Fruit fly (Drosophila melanogaster): Measurements from ENCODE around the gene CG43693.

Gene CG43693

dm6 chr3L:11069764-11070163 lies 18.6 kb upstream of the CG43693 start, which contains the start of gene CG6310:
Gene CG6310 (minus strand): TSS chr3L:11069864.
- TF ChIP-seq noc (tag; optimal IDR thresholded peaks at IDR 0.05) = no peak

- no peak for TF ChIP-seq noc (tag; optimal IDR thresholded peaks at IDR 0.05)
These were observed 14.7 kb upstream of the CG43693 start for dm6 chr3L:11065850-11066249.

- TF ChIP-seq noc (tag; optimal IDR thresholded peaks at IDR 0.05) = peak; percentile 79
These were observed 13.5 kb upstream of the CG43693 start, which contains the start of the genes CG32075, CG45101 and SuUR for dm6 chr3L:11064689-11065088. Gene CG32075 (minus strand): TSS chr3L:11064941. Gene CG45101 (plus strand): TSS chr3L:11064991. Gene SuUR (plus strand): TSS chr3L:11064991.

DNA sequence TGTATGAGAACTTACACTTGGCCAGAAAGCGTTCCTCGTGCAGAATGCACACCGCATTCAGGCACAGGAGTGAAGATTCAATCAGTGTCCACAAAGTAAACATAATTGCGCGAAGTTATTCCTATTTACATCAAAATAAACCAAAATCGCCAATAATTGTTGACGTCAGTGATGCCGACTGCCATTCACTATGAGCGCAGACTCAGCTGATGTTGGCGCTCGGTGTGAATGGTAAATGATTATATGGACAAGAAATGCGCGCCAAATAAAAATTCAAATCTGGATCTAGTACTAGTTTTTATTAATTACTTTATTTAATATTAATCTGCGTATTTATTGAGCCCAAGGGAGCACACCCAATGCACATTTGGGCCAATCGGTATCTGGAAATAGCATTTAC lies 11.3 kb upstream of the CG43693 start, which contains the start of gene CG32069:
Gene CG32069, minus strand, starts transcription at position 174 of the 400 bp plus-strand sequence.
- no peak for TF ChIP-seq noc (tag; optimal IDR thresholded peaks at IDR 0.05)

DNA sequence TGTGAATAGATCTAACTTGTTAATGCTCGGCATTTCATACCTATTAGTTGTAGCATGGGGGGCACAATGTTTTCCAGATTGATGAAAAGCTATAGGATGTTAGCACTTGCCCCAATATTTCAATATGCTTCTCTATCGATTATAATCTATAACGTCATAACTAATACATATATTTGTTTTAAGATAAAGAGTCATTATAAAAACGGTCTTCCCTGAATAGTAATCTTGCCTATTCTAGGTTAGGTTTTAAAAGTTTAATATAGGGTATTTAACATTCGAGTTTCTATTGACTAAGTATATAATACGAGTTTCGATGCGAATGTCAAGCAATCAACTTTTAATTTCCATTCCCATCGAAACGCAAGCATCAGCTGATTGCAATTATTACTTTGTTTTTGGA lies 10.0 kb upstream of the CG43693 start, which contains the start of the genes CG6321 and Blos2:
Gene CG6321, minus strand, starts transcription at position 25 of the 400 bp plus-strand sequence.
Gene Blos2, plus strand, starts transcription at position 372 of the 400 bp plus-strand sequence.
- peak; percentile 83 for TF ChIP-seq noc (tag; optimal IDR thresholded peaks at IDR 0.05)

dm6 chr3L:11053843-11054242 lies 2.7 kb upstream of the CG43693 start, which contains the start of gene CG7888:
Gene CG7888 (plus strand): TSS chr3L:11054035.
- TF ChIP-seq noc (tag; optimal IDR thresholded peaks at IDR 0.05) = no peak

DNA sequence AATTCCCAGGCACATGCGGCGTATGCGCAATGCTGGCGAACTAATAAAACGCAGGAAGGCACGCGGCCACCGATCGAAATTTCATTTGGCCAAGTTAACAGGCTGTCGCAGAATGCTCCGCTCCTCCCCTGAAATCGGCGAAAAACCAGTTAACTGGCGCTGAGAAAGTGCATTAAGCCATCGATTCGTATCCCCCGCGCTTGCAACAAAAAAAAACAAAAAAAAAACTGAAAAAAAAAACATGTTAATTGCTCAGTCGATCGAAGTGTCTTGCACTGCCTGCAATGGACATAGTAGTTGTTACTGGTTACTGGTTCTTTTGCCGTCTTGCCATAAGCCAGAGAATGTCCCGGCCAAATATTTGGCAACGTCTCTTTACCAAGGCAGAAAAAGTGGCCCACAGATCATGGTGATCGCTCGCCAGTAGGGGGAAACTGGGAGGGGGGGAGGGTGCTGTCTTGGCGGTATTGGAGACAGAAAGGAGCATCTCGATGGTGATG lies 1.6 kb upstream of the CG43693 start:
- TF ChIP-seq noc (tag; optimal IDR thresholded peaks at IDR 0.05) = no peak

dm6 chr3L:11049414-11049813 lies 1.8 kb downstream of the CG43693 start:
- TF ChIP-seq noc (tag; optimal IDR thresholded peaks at IDR 0.05) = peak; percentile 26

dm6 chr3L:11047877-11048276 lies 3.3 kb downstream of the CG43693 start:
- TF ChIP-seq noc (tag; optimal IDR thresholded peaks at IDR 0.05) = no peak

DNA sequence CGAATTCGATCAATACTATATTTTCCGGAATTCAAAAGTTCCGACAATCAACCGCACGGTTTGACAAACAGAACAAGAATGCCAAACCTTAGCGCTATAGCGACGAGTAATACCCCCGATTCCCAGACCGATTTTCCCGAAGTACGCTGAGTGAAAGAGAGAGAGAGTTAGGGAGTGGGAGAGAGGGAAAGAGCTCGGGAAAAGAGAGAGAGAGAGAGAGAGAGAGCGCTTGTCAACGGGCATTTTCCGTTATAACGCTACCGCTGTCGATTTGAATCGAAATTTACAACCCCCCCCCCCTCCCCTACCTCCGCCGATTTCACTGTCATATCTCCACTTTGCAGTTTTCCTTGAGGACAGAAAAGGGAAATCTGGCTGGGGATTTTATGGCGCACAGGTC lies 4.6 kb downstream of the CG43693 start:
- TF ChIP-seq noc (tag; optimal IDR thresholded peaks at IDR 0.05) = no peak

DNA sequence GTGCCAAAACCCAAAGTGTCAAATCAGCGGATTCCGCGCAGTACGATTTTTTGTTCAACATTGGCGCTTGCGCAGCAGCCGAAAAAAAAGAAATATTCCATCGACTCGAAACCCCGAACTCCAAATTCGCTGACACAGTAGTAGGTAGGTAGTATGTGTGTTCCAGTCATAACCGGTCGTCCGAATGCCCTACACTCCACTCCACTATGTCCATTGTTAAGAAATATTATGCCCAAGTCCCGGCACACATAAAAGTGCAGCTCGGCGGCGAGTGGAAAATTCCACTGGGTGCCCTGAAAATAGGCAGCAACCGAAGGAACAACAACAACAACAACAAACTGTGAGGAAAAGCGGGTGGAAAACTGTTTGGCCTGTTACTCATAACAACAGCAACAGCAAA lies 6.2 kb downstream of the CG43693 start:
- no peak for TF ChIP-seq noc (tag; optimal IDR thresholded peaks at IDR 0.05)

dm6 chr3L:11043650-11044049 lies 7.5 kb downstream of the CG43693 start:
- TF ChIP-seq noc (tag; optimal IDR thresholded peaks at IDR 0.05) = no peak

DNA sequence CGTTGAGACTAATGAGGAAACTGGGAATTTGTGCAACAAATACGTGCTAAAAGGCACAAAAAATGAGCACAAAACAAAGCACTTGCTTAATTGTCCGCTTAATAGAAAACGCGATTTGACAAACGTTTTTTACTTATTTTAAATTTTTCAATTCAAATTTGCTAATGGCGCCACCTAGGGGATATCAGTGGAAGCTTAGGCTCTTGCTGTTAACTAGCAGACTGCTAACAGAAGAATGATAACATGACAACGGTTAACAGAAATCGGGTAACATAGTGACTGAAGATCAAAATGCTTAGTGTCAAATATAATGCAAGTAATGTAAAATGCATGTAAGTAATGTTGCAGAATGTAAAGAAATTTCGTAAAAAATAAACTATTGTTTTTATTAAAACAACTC lies 10.0 kb downstream of the CG43693 start:
- no peak for TF ChIP-seq noc (tag; optimal IDR thresholded peaks at IDR 0.05)

dm6 chr3L:11035039-11035438 lies 16.1 kb downstream of the CG43693 start:
- no peak for TF ChIP-seq noc (tag; optimal IDR thresholded peaks at IDR 0.05)

dm6 chr3L:11033327-11033975 lies 17.7 kb downstream of the CG43693 start:
- no peak for TF ChIP-seq noc (tag; optimal IDR thresholded peaks at IDR 0.05)

dm6 chr3L:11031784-11032183 lies 19.4 kb downstream of the CG43693 start:
- no peak for TF ChIP-seq noc (tag; optimal IDR thresholded peaks at IDR 0.05)

dm6 chr3L:11027279-11027678 lies 23.9 kb downstream of the CG43693 start, which contains the start of gene CG32081:
Gene CG32081 (plus strand): TSS chr3L:11027579.
- no peak for TF ChIP-seq noc (tag; optimal IDR thresholded peaks at IDR 0.05)

Data from whole organism, larva.